Fruit fly (Drosophila melanogaster): Measurements from ENCODE around the gene Pdxk.

Pdxk gene

dm6 chr3L:9356138-9356753, 3.9 kb upstream of the Pdxk start:
- TF ChIP-seq ovo (GFP tag; optimal IDR thresholded peaks at IDR 0.05): no peak

- TF ChIP-seq Crg-1 (GFP tag; optimal IDR thresholded peaks at IDR 0.05) (no peak), CG14711 (tag; optimal IDR thresholded peaks at IDR 0.05) (no peak), CG11617 (GFP tag; optimal IDR thresholded peaks at IDR 0.05) (no peak), cic (GFP tag; optimal IDR thresholded peaks at IDR 0.05) (peak; percentile 99), pad (GFP tag; optimal IDR thresholded peaks at IDR 0.05) (peak; percentile 65), Mnt (GFP tag; optimal IDR thresholded peaks at IDR 0.05) (peak; percentile 76), tj (GFP tag; optimal IDR thresholded peaks at IDR 0.05) (peak; percentile 76), CG5204 (GFP tag; optimal IDR thresholded peaks at IDR 0.05) (no peak), CG33017 (tag; optimal IDR thresholded peaks at IDR 0.05) (no peak), CG7101 (tag; optimal IDR thresholded peaks at IDR 0.05) (no peak), ovo (GFP tag; optimal IDR thresholded peaks at IDR 0.05) (peak; percentile 92)
These were observed 2.0 kb upstream of the Pdxk start for dm6 chr3L:9357830-9358712.

DNA sequence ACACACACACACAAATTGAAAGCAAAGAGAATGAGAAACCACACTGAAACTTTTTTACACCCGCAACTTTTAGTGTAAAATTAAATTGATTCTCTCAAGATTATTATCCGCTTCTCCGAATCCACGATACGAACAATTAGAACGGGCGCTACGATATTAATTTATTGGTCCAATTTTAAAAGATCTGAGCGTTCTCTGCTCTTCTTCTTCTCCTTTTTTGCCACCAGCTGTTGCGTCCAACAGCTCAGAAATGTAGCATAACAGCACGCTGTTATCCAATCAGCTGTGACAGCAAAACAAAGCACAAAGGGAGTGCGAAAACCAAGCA, 1.4 kb upstream of the Pdxk start, which contains the start of the genes UGP and Svip:
TSS of gene UGP (minus strand) at position 223 of the 328 bp plus-strand sequence.
TSS of gene Svip (plus strand) at position 287 of the 328 bp plus-strand sequence.
- TF ChIP-seq CG7045 (GFP tag; optimal IDR thresholded peaks at IDR 0.05) (peak; percentile 14), tj (GFP tag; optimal IDR thresholded peaks at IDR 0.05) (peak; percentile 30), pad (GFP tag; optimal IDR thresholded peaks at IDR 0.05) (no peak), CG14711 (tag; optimal IDR thresholded peaks at IDR 0.05) (peak; percentile 63), Crg-1 (GFP tag; optimal IDR thresholded peaks at IDR 0.05) (no peak), CG1620 (GFP tag; optimal IDR thresholded peaks at IDR 0.05) (no peak), ovo (GFP tag; optimal IDR thresholded peaks at IDR 0.05) (no peak), CG11617 (GFP tag; optimal IDR thresholded peaks at IDR 0.05) (peak; percentile 26), Hr96 (GFP tag; optimal IDR thresholded peaks at IDR 0.05) (no peak), Mnt (GFP tag; optimal IDR thresholded peaks at IDR 0.05) (peak; percentile 49), CG12768 (GFP tag; optimal IDR thresholded peaks at IDR 0.05) (no peak), kay (GFP tag; ENCODE audit: borderline replicate concordance) (peak; percentile 76), CG33017 (tag; optimal IDR thresholded peaks at IDR 0.05) (no peak), cic (GFP tag; optimal IDR thresholded peaks at IDR 0.05) (no peak), CG5204 (GFP tag; optimal IDR thresholded peaks at IDR 0.05) (no peak), cnc (optimal IDR thresholded peaks at IDR 0.05) (no peak), Clk (GFP tag; optimal IDR thresholded peaks at IDR 0.05) (no peak), toe (GFP tag; optimal IDR thresholded peaks at IDR 0.05) (no peak), bab1 (GFP tag; optimal IDR thresholded peaks at IDR 0.05) (peak; percentile 65), CG7101 (tag; optimal IDR thresholded peaks at IDR 0.05) (peak; percentile 38)

- TF ChIP-seq cic (GFP tag; optimal IDR thresholded peaks at IDR 0.05) (peak; percentile 88), CG12768 (GFP tag; optimal IDR thresholded peaks at IDR 0.05) (peak; percentile 60), kay (GFP tag; ENCODE audit: borderline replicate concordance) (peak; percentile 94), CG7101 (tag; optimal IDR thresholded peaks at IDR 0.05) (peak; percentile 42), CG14711 (tag; optimal IDR thresholded peaks at IDR 0.05) (no peak), Clk (GFP tag; optimal IDR thresholded peaks at IDR 0.05) (no peak), CG33017 (tag; optimal IDR thresholded peaks at IDR 0.05) (peak; percentile 79), CG7045 (GFP tag; optimal IDR thresholded peaks at IDR 0.05) (peak; percentile 55), toe (GFP tag; optimal IDR thresholded peaks at IDR 0.05) (no peak), CG11617 (GFP tag; optimal IDR thresholded peaks at IDR 0.05) (peak; percentile 30)
These were observed 1.8 kb downstream of the Pdxk start, which contains the start of gene CG34456 for dm6 chr3L:9361894-9362293. Gene CG34456, plus strand, starts transcription at chr3L:9362108.

- TF ChIP-seq CG7101 (tag; optimal IDR thresholded peaks at IDR 0.05) (no peak), bab1 (GFP tag; optimal IDR thresholded peaks at IDR 0.05) (peak; percentile 7), kay (GFP tag; ENCODE audit: borderline replicate concordance) (peak; percentile 27), tj (GFP tag; optimal IDR thresholded peaks at IDR 0.05) (peak; percentile 38)
These were observed 4.0 kb downstream of the Pdxk start, which contains the start of gene mRRF1 for dm6 chr3L:9364131-9364530. Gene mRRF1, plus strand, starts transcription at chr3L:9364350.

- TF ChIP-seq CG11617 (GFP tag; optimal IDR thresholded peaks at IDR 0.05): peak; percentile 64
- no peak for TF ChIP-seq Clk (GFP tag; optimal IDR thresholded peaks at IDR 0.05)
- TF ChIP-seq CG5204 (GFP tag; optimal IDR thresholded peaks at IDR 0.05): no peak
- TF ChIP-seq CG7101 (tag; optimal IDR thresholded peaks at IDR 0.05): peak; percentile 13
- TF ChIP-seq kay (GFP tag; ENCODE audit: borderline replicate concordance): peak; percentile 17
- no peak for TF ChIP-seq Hr96 (GFP tag; optimal IDR thresholded peaks at IDR 0.05)
- peak; percentile 30 for TF ChIP-seq pad (GFP tag; optimal IDR thresholded peaks at IDR 0.05)
- TF ChIP-seq tj (GFP tag; optimal IDR thresholded peaks at IDR 0.05): no peak
- peak; percentile 76 for TF ChIP-seq CG14711 (tag; optimal IDR thresholded peaks at IDR 0.05)
- peak; percentile 13 for TF ChIP-seq CG33017 (tag; optimal IDR thresholded peaks at IDR 0.05)
- peak; percentile 27 for TF ChIP-seq CG12768 (GFP tag; optimal IDR thresholded peaks at IDR 0.05)
- TF ChIP-seq CG7045 (GFP tag; optimal IDR thresholded peaks at IDR 0.05): no peak
- no peak for TF ChIP-seq toe (GFP tag; optimal IDR thresholded peaks at IDR 0.05)
- TF ChIP-seq ovo (GFP tag; optimal IDR thresholded peaks at IDR 0.05): peak; percentile 39
- peak; percentile 56 for TF ChIP-seq CG1620 (GFP tag; optimal IDR thresholded peaks at IDR 0.05)
- no peak for TF ChIP-seq bab1 (GFP tag; optimal IDR thresholded peaks at IDR 0.05)
- peak; percentile 36 for TF ChIP-seq Mnt (GFP tag; optimal IDR thresholded peaks at IDR 0.05)
- TF ChIP-seq Crg-1 (GFP tag; optimal IDR thresholded peaks at IDR 0.05): no peak
- TF ChIP-seq cic (GFP tag; optimal IDR thresholded peaks at IDR 0.05): no peak
- no peak for TF ChIP-seq cnc (optimal IDR thresholded peaks at IDR 0.05)
These were observed 6.8 kb downstream of the Pdxk start, which contains the start of the genes Klp67A and CG4452 for dm6 chr3L:9366850-9367430. Gene Klp67A, minus strand, starts transcription at chr3L:9367046. Gene CG4452, plus strand, starts transcription at chr3L:9367377.

Data from whole organism, adult.